Fruit fly (Drosophila melanogaster): ENCODE results near the gene CG3618.

CG3618 gene

DNA sequence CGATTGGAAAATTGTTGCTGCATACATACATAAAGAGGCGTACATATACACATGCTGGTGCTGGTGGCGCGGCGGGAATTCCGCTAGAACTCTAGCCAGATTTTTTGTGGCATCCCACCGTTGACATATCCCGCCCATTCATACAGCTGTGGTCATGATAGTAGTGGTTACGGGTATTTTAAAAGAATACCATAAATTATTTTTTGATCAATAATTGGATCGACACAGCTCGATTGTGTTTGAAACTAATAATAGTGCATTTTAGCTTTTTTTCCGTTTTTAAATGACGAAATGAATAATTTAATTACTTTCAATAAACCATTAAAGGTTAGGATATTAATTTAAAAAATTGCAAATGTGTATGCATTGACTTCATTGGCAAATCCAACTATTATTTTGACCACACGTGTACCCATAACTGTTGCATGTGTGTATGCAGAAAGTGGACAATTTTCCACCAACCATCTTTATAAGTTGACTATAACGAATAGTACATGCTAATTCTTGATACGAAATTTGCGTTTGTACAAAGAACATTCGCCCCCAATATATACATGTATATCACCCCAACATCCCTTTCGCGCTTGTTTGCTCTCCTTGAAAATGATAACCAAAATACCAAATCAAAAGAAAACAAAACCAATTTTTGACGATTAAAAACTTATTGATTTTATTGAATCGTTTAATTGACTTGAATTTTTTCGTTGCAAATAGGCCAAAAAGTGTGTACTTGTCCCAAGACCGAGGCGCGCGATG is 43.8 kb downstream of the CG3618 start (continued):
- TF ChIP-seq klu (GFP tag; IDR thresholded peaks at IDR 0.05) = peak; percentile 53; the same call in 1 of the 2 replicates
- TF ChIP-seq CG6175 (GFP tag; IDR thresholded peaks at IDR 0.05) = no peak; the same call in 2 of the 3 replicates
- no peak for TF ChIP-seq Sox100B (GFP tag; optimal IDR thresholded peaks at IDR 0.05)
- peak; percentile 51 for TF ChIP-seq Abd-B (GFP tag; optimal IDR thresholded peaks at IDR 0.05)
- TF ChIP-seq sob (GFP tag; IDR thresholded peaks at IDR 0.05) = peak; percentile 59
- TF ChIP-seq CoRest (tag; optimal IDR thresholded peaks at IDR 0.05) = peak; percentile 55
- TF ChIP-seq CG6272 (GFP tag; IDR thresholded peaks at IDR 0.05) = peak; percentile 26; the same call in 1 of the 2 replicates
- TF ChIP-seq MESR4 (GFP tag; optimal IDR thresholded peaks at IDR 0.05) = peak; percentile 60
- peak; percentile 61 for TF ChIP-seq dati (GFP tag; IDR thresholded peaks at IDR 0.05)
- TF ChIP-seq sd (tag; optimal IDR thresholded peaks at IDR 0.05) = peak; percentile 99
- TF ChIP-seq CG17829 (tag; optimal IDR thresholded peaks at IDR 0.05) = peak; percentile 85
- TF ChIP-seq CG15696 (tag; optimal IDR thresholded peaks at IDR 0.05) = peak; percentile 12
- peak; percentile 48 for TF ChIP-seq CG2202 (tag; optimal IDR thresholded peaks at IDR 0.05)
- TF ChIP-seq ems (GFP tag; optimal IDR thresholded peaks at IDR 0.05) = peak; percentile 63
- TF ChIP-seq CG11247 (GFP tag; IDR thresholded peaks at IDR 0.05) = peak; percentile 78
- peak; percentile 76 for TF ChIP-seq CG10267 (tag; optimal IDR thresholded peaks at IDR 0.05)
- peak; percentile 66 for TF ChIP-seq Nf-YA (GFP tag; IDR thresholded peaks at IDR 0.05)
- peak; percentile 63; the same call in 1 of the 2 replicates for TF ChIP-seq CG16779 (GFP tag; IDR thresholded peaks at IDR 0.05)
- TF ChIP-seq CG10959 (GFP tag; IDR thresholded peaks at IDR 0.05) = peak; percentile 65
- TF ChIP-seq usp (GFP tag; optimal IDR thresholded peaks at IDR 0.05) = no peak
- peak; percentile 75 for TF ChIP-seq slbo (GFP tag; IDR thresholded peaks at IDR 0.05)
- peak; percentile 73 for TF ChIP-seq wek (GFP tag; optimal IDR thresholded peaks at IDR 0.05)
- TF ChIP-seq CG42726 (GFP tag; IDR thresholded peaks at IDR 0.05; ENCODE audit: partially characterized antibody) = no peak
- TF ChIP-seq Hmx (GFP tag; optimal IDR thresholded peaks at IDR 0.05) = peak; percentile 37
- TF ChIP-seq CG1832 (GFP tag; optimal IDR thresholded peaks at IDR 0.05) = no peak
- peak; percentile 73 for TF ChIP-seq CG14710 (tag; optimal IDR thresholded peaks at IDR 0.05)
- peak; percentile 67 for TF ChIP-seq cwo (GFP tag; optimal IDR thresholded peaks at IDR 0.05)
- peak; percentile 64 for TF ChIP-seq CG12942 (GFP tag; optimal IDR thresholded peaks at IDR 0.05)
- peak; percentile 84 for TF ChIP-seq stc (GFP tag; IDR thresholded peaks at IDR 0.05)
- TF ChIP-seq Fer1 (GFP tag; optimal IDR thresholded peaks at IDR 0.05) = peak; percentile 82
- peak; percentile 51 for TF ChIP-seq Atf3 (GFP tag; optimal IDR thresholded peaks at IDR 0.05)
- TF ChIP-seq GATAe (GFP tag; conservative IDR thresholded peaks at IDR 0.05) = no peak
- peak; percentile 74 for TF ChIP-seq cg (GFP tag; optimal IDR thresholded peaks at IDR 0.05)
- TF ChIP-seq HHEX (GFP tag; optimal IDR thresholded peaks at IDR 0.05) = peak; percentile 81
- peak; percentile 85 for TF ChIP-seq CG30403 (GFP tag; optimal IDR thresholded peaks at IDR 0.05)
- peak; percentile 58 for TF ChIP-seq CG9609 (GFP tag; optimal IDR thresholded peaks at IDR 0.05)
- peak; percentile 60 for TF ChIP-seq ewg (GFP tag; optimal IDR thresholded peaks at IDR 0.05)
- peak; percentile 76 for TF ChIP-seq tgo (GFP tag; IDR thresholded peaks at IDR 0.05)
- peak; percentile 1 for TF ChIP-seq CG8089 (GFP tag; optimal IDR thresholded peaks at IDR 0.05)
- TF ChIP-seq CG32772 (GFP tag; IDR thresholded peaks at IDR 0.05) = peak; percentile 66; the same call in 1 of the 2 replicates
- TF ChIP-seq CG4328 (GFP tag; optimal IDR thresholded peaks at IDR 0.05) = no peak
- TF ChIP-seq run (tag; optimal IDR thresholded peaks at IDR 0.05) = peak; percentile 68
- peak; percentile 65 for TF ChIP-seq Antp (GFP tag; optimal IDR thresholded peaks at IDR 0.05)
- peak; percentile 73 for TF ChIP-seq Ssrp (tag; optimal IDR thresholded peaks at IDR 0.05)
- peak; percentile 3 for TF ChIP-seq exex (tag; optimal IDR thresholded peaks at IDR 0.05)
- peak; percentile 58 for TF ChIP-seq Six4 (GFP tag; optimal IDR thresholded peaks at IDR 0.05)
- peak; percentile 80 for TF ChIP-seq oc (tag; optimal IDR thresholded peaks at IDR 0.05)
- peak; percentile 42; the same call in 1 of the 2 replicates for TF ChIP-seq Ravus (GFP tag; IDR thresholded peaks at IDR 0.05)
- TF ChIP-seq CG10321 (GFP tag; IDR thresholded peaks at IDR 0.05) = peak; percentile 42; the same call in 1 of the 2 replicates

Data from whole organism, embryonic.